Fruit fly (Drosophila melanogaster): ENCODE data around the gene bocks.

The bocks gene

dm6 chr3R:9598099-9598498 lies 7.3 kb upstream of the bocks start (continued):
- TF ChIP-seq CG17829 (tag; optimal IDR thresholded peaks at IDR 0.05) (peak; percentile 68), CG15479 (GFP tag; optimal IDR thresholded peaks at IDR 0.05) (no peak), lbe (GFP tag; optimal IDR thresholded peaks at IDR 0.05) (no peak), CG31224 (GFP tag; IDR thresholded peaks at IDR 0.05) (no peak), CG34422 (GFP tag; IDR thresholded peaks at IDR 0.05) (0 out of 3 replicates have a peak, but pooled peaks have one; percentile 15)

- TF ChIP-seq sd (tag; optimal IDR thresholded peaks at IDR 0.05) = peak; percentile 94
- no peak for TF ChIP-seq scrt (GFP tag; optimal IDR thresholded peaks at IDR 0.05)
- no peak for TF ChIP-seq BEAF-32 (GFP tag; optimal IDR thresholded peaks at IDR 0.05)
- no peak for TF ChIP-seq CG32772 (GFP tag; IDR thresholded peaks at IDR 0.05)
- no peak for TF ChIP-seq pan (optimal IDR thresholded peaks at IDR 0.05)
- TF ChIP-seq pan (GFP tag; optimal IDR thresholded peaks at IDR 0.05 in 1 of 2, IDR thresholded peaks at IDR 0.05 in 1 of 2) = no peak
- TF ChIP-seq Dip2 (GFP tag; IDR thresholded peaks at IDR 0.05) = no peak
- peak; percentile 43 for TF ChIP-seq abd-A (tag; optimal IDR thresholded peaks at IDR 0.05)
- no peak for TF ChIP-seq Atf6 (GFP tag; IDR thresholded peaks at IDR 0.05)
- TF ChIP-seq CG2116 (GFP tag; optimal IDR thresholded peaks at IDR 0.05) = no peak
- peak; percentile 43; the same call in 1 of the 4 replicates for TF ChIP-seq chinmo (GFP tag; IDR thresholded peaks at IDR 0.05; ENCODE audit: partially characterized antibody)
Observed at dm6 chr3R:9596615-9597014, 5.8 kb upstream of the bocks start.

dm6 chr3R:9595681-9596357 lies 5.0 kb upstream of the bocks start:
- no peak for TF ChIP-seq CG2712 (tag; optimal IDR thresholded peaks at IDR 0.05)
- no peak for TF ChIP-seq Mes4 (GFP tag; optimal IDR thresholded peaks at IDR 0.05)
- TF ChIP-seq Poxn (GFP tag; IDR thresholded peaks at IDR 0.05) = no peak
- TF ChIP-seq CG15696 (tag; optimal IDR thresholded peaks at IDR 0.05) = no peak
- TF ChIP-seq slp2 (GFP tag; optimal IDR thresholded peaks at IDR 0.05) = no peak
- no peak for TF ChIP-seq D19A (tag; optimal IDR thresholded peaks at IDR 0.05)
- peak; percentile 16 for TF ChIP-seq sug (tag; optimal IDR thresholded peaks at IDR 0.05)
- TF ChIP-seq exex (tag; optimal IDR thresholded peaks at IDR 0.05) = peak; percentile 65
- no peak for TF ChIP-seq CG11247 (GFP tag; IDR thresholded peaks at IDR 0.05)
- TF ChIP-seq tll (GFP tag; optimal IDR thresholded peaks at IDR 0.05) = peak in 1 of 2 experiments; percentile 65
- no peak for TF ChIP-seq jumu (GFP tag; optimal IDR thresholded peaks at IDR 0.05)
- no peak for TF ChIP-seq CG8281 (tag; optimal IDR thresholded peaks at IDR 0.05)
- TF ChIP-seq Aef1 (GFP tag; IDR thresholded peaks at IDR 0.05) = no peak
- TF ChIP-seq ab (GFP tag; optimal IDR thresholded peaks at IDR 0.05) = no peak
- TF ChIP-seq CG6689 (GFP tag; IDR thresholded peaks at IDR 0.05) = no peak
- TF ChIP-seq grn (GFP tag; optimal IDR thresholded peaks at IDR 0.05) = peak; percentile 86
- 0 out of 4 replicates have a peak, but pooled peaks have one; percentile 36 for TF ChIP-seq chinmo (GFP tag; IDR thresholded peaks at IDR 0.05; ENCODE audit: partially characterized antibody)
- TF ChIP-seq Vsx1 (GFP tag; optimal IDR thresholded peaks at IDR 0.05) = peak; percentile 35
- TF ChIP-seq CG16779 (GFP tag; IDR thresholded peaks at IDR 0.05) = no peak
- TF ChIP-seq CG13296 (GFP tag; optimal IDR thresholded peaks at IDR 0.05) = no peak
- TF ChIP-seq CG17328 (GFP tag; IDR thresholded peaks at IDR 0.05) = no peak
- peak in 1 of 2 experiments; percentile 69 for TF ChIP-seq eve (GFP tag; optimal IDR thresholded peaks at IDR 0.05)
- peak; percentile 59 for TF ChIP-seq sens (GFP tag)
- TF ChIP-seq CG30403 (GFP tag; optimal IDR thresholded peaks at IDR 0.05) = no peak
- no peak for TF ChIP-seq Hsf (GFP tag; optimal IDR thresholded peaks at IDR 0.05)
- peak; percentile 89 for TF ChIP-seq CG15479 (GFP tag; optimal IDR thresholded peaks at IDR 0.05)
- no peak; the same call in 1 of the 2 replicates for TF ChIP-seq CG14014 (GFP tag; IDR thresholded peaks at IDR 0.05)
- no peak for TF ChIP-seq CG3281 (GFP tag; optimal IDR thresholded peaks at IDR 0.05)
- no peak for TF ChIP-seq zfh1 (GFP tag; IDR thresholded peaks at IDR 0.05)
- no peak for TF ChIP-seq Sox102F (GFP tag; optimal IDR thresholded peaks at IDR 0.05)
- TF ChIP-seq cwo (GFP tag; optimal IDR thresholded peaks at IDR 0.05) = peak; percentile 2
- peak; percentile 38 for TF ChIP-seq Med (GFP tag)
- no peak for TF ChIP-seq mirr (GFP tag; optimal IDR thresholded peaks at IDR 0.05)

Measured in whole organism, embryonic.